Worm (Caenorhabditis elegans) whole organism, L3 larva: Measurements from ENCODE around the gene T05A8.7.

Source experiments
- ama-1 ChIP-seq: fragments of 150-350 bp; optimal IDR thresholded peaks from 2 replicates; lab custom pipeline; 2018
- nfya-1 ChIP-seq: sonication (generic microtip); optimal IDR thresholded peaks from 2 replicates; lab custom pipeline; 2017; ENCODE audit warnings: missing genetic modification characterization, mild to moderate bottlenecking, missing compliant biosample characterization, antibody characterized with exemption, moderate library complexity; ENCODE audit not compliant: insufficient read depth

- TF ChIP-seq nfya-1 (tag; lab: Kevin White, UChicago) (no peak), ama-1 (lab: Kevin White, UChicago) (no peak)
Measured at ce11 chrII:2736938-2737337, 5.2 kb downstream of the T05A8.7 start.
